Worm (Caenorhabditis elegans): ENCODE measurements around the gene C56C10.4.
A peak's percentile ranks its signal among the peaks of the same experiment; 100 is the strongest.

The C56C10.4 gene

DNA sequence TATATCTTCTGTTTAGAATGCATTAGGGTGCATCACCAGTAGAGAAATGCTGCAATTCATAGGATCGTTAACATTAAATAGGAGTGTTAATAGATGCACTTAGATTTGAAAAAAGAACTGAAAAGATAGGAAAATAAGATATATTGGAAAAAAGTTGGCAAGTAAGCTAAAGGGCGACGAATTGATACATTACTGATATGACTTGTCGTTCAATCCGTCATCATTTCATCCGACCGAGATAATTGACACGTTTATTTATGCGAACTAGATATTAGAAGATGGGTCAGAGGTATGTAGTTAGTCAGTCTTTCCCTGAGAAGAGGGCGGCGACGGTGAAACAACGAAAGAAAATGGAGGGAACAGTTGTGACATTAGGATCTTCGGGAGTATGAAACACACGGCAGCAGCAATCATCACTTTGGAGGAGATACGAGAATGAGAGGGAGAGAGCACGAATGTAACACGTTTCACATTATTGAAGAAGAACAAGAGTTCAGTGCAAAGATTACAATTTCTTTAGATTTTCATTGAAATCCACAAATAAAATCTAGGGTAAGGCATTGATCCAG lies 37.9 kb upstream of the C56C10.4 start, which contains the start of gene lron-15 (continued):
- TF ChIP-seq fos-1 (tag; optimal IDR thresholded peaks at IDR 0.05), result no peak
- no peak for TF ChIP-seq unc-130 (GFP tag; optimal IDR thresholded peaks at IDR 0.05)

DNA sequence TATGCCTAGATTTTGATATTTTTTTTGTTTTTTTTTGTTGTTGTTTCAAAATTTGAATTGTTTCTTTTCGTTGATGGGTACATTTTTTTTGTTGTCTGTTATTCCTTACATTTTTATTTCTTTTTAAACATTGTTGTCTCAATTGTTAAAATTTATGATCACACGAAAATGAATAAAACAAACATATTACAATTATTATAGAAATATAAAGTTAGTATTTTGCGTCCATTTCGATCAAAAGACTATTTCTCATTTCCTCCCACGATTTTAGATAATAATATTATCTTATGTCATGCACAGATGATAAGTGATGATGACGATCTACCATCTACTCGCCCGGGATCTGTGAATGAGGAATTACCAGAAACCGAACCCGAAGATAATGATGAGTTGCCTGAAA lies 28.2 kb upstream of the C56C10.4 start, which contains the start of gene wrn-1:
wrn-1 (plus strand) TSS at position 301 of the 400 bp plus-strand sequence.
- no peak for TF ChIP-seq saeg-2 (GFP tag; IDR thresholded peaks at IDR 0.05)
- TF ChIP-seq ceh-28 (tag; optimal IDR thresholded peaks at IDR 0.05), result no peak
- no peak for TF ChIP-seq ztf-11 (tag; optimal IDR thresholded peaks at IDR 0.05)
- no peak for TF ChIP-seq daf-12 (tag; optimal IDR thresholded peaks at IDR 0.05)
- TF ChIP-seq nhr-111 (GFP tag; optimal IDR thresholded peaks at IDR 0.05), result no peak
- TF ChIP-seq hlh-11 (tag; optimal IDR thresholded peaks at IDR 0.05), result no peak
- no peak for TF ChIP-seq madf-9 (GFP tag; conservative IDR thresholded peaks at IDR 0.05)
- no peak for TF ChIP-seq mxl-3 (GFP tag; optimal IDR thresholded peaks at IDR 0.05)
- TF ChIP-seq vab-7 (GFP tag; IDR thresholded peaks at IDR 0.05), result no peak
- TF ChIP-seq attf-4 (tag; optimal IDR thresholded peaks at IDR 0.05), result no peak
- no peak for TF ChIP-seq nhr-237 (tag; optimal IDR thresholded peaks at IDR 0.05)

ce11 chrII:6558887-6559286 lies 24.0 kb upstream of the C56C10.4 start:
- TF ChIP-seq spr-1 (tag; optimal IDR thresholded peaks at IDR 0.05) (no peak), F49E8.2 (tag; optimal IDR thresholded peaks at IDR 0.05; ENCODE audit: borderline replicate concordance) (no peak), ceh-44 (GFP tag; IDR thresholded peaks at IDR 0.05) (no peak), daf-16 (GFP tag; optimal IDR thresholded peaks at IDR 0.05) (peak in 1 of 2 experiments; percentile 23), daf-16 (tag; optimal IDR thresholded peaks at IDR 0.05) (no peak), zfp-3 (GFP tag; conservative IDR thresholded peaks at IDR 0.05) (0 out of 2 replicates have a peak, but pooled peaks have one; percentile 15), madf-9 (GFP tag; conservative IDR thresholded peaks at IDR 0.05) (no peak), hlh-30 (tag; optimal IDR thresholded peaks at IDR 0.05; ENCODE audit: insufficient read depth) (no peak), nhr-11 (tag; optimal IDR thresholded peaks at IDR 0.05) (no peak), lin-39 (tag; optimal IDR thresholded peaks at IDR 0.05) (no peak), daf-8 (GFP tag; IDR thresholded peaks at IDR 0.05) (no peak), nhr-237 (tag; optimal IDR thresholded peaks at IDR 0.05) (no peak), jun-1 (tag; optimal IDR thresholded peaks at IDR 0.05) (no peak), ceh-28 (tag; optimal IDR thresholded peaks at IDR 0.05) (no peak), mxl-2 (GFP tag; conservative IDR thresholded peaks at IDR 0.05) (no peak), nhr-76 (tag; optimal IDR thresholded peaks at IDR 0.05) (no peak), skn-1 (tag; optimal IDR thresholded peaks at IDR 0.05) (no peak)

DNA sequence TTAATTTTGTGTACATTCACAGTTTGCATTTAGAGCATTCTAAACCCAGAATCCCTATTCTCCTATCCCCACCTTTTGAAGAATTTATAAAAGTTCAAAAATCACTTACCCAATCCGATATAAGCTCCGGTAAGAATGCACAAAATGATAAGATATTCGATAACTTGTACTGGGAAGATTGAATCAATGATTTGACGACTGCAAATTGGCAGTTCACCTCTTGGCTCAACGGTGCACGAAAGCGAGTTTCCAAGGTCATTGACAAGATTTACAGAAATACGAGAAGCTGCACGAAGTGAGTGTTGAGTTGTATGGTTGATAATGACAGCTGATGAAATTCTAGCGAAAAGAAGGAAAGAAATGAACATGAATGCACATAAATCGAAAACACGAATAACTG lies 22.6 kb upstream of the C56C10.4 start:
- TF ChIP-seq nhr-76 (tag; optimal IDR thresholded peaks at IDR 0.05) (no peak), vab-7 (GFP tag; IDR thresholded peaks at IDR 0.05) (no peak), aha-1 (tag) (peak; percentile 74), ctbp-1 (GFP tag; IDR thresholded peaks at IDR 0.05) (no peak), rbr-2 (tag; optimal IDR thresholded peaks at IDR 0.05) (no peak), Y48G9A.11 (GFP tag; IDR thresholded peaks at IDR 0.05) (no peak), hlh-11 (tag; optimal IDR thresholded peaks at IDR 0.05) (no peak), unc-62 (GFP tag; optimal IDR thresholded peaks at IDR 0.05 in 1 of 2) (peak in 1 of 2 experiments; percentile 67), unc-62 (tag; optimal IDR thresholded peaks at IDR 0.05) (no peak), fkh-10 (GFP tag; optimal IDR thresholded peaks at IDR 0.05) (no peak), lin-1 (GFP tag; IDR thresholded peaks at IDR 0.05) (no peak), pha-4 (GFP tag; IDR thresholded peaks at IDR 0.05) (no peak), pha-4 (tag; optimal IDR thresholded peaks at IDR 0.05) (no peak), mxl-2 (GFP tag; conservative IDR thresholded peaks at IDR 0.05) (no peak), nhr-25 (tag; optimal IDR thresholded peaks at IDR 0.05; ENCODE audit: borderline replicate concordance, insufficient read depth) (no peak)
